Fruit fly (Drosophila melanogaster): ENCODE results near the gene CG16713.

The CG16713 gene

dm6 chr2L:3655698-3656105, 39.5 kb downstream of the CG16713 start (continued):
- TF ChIP-seq CG12155 (GFP tag; optimal IDR thresholded peaks at IDR 0.05) (peak; percentile 98), Hr51 (GFP tag; optimal IDR thresholded peaks at IDR 0.05) (peak; percentile 96 to 98), CG12744 (GFP tag; optimal IDR thresholded peaks at IDR 0.05) (peak; percentile 97), CG16815 (GFP tag; optimal IDR thresholded peaks at IDR 0.05) (peak; percentile 96), sr (GFP tag; IDR thresholded peaks at IDR 0.05) (peak; percentile 86), bab2 (GFP tag; optimal IDR thresholded peaks at IDR 0.05) (peak; percentile 98), br (optimal IDR thresholded peaks at IDR 0.05) (no peak), dmrt99B (tag; optimal IDR thresholded peaks at IDR 0.05) (peak; percentile 99), CG7928 (GFP tag; optimal IDR thresholded peaks at IDR 0.05) (peak; percentile 81), CG4854 (GFP tag; optimal IDR thresholded peaks at IDR 0.05) (peak; percentile 97), CG14667 (GFP tag; IDR thresholded peaks at IDR 0.05) (peak; percentile 97), phol (tag; optimal IDR thresholded peaks at IDR 0.05) (peak; percentile 98), CG11695 (GFP tag; IDR thresholded peaks at IDR 0.05) (peak; percentile 99), Six4 (GFP tag; optimal IDR thresholded peaks at IDR 0.05) (peak; percentile 98), tup (GFP tag; optimal IDR thresholded peaks at IDR 0.05) (peak; percentile 91), CG10565 (GFP tag; optimal IDR thresholded peaks at IDR 0.05) (peak; percentile 88), Gsc (GFP tag; IDR thresholded peaks at IDR 0.05) (peak; percentile 89; the same call in 1 of the 2 replicates), oc (tag; optimal IDR thresholded peaks at IDR 0.05) (peak; percentile 98), toy (GFP tag; IDR thresholded peaks at IDR 0.05) (peak; percentile 92), dpn (GFP tag; optimal IDR thresholded peaks at IDR 0.05) (peak; percentile 98 to 99), chm (GFP tag; IDR thresholded peaks at IDR 0.05) (peak; percentile 99), Hmx (GFP tag; optimal IDR thresholded peaks at IDR 0.05) (peak; percentile 95), sob (GFP tag; IDR thresholded peaks at IDR 0.05) (peak; percentile 98), ems (GFP tag; optimal IDR thresholded peaks at IDR 0.05) (peak; percentile 98), corto (GFP tag; optimal IDR thresholded peaks at IDR 0.05) (peak; percentile 98), gfzf (GFP tag; optimal IDR thresholded peaks at IDR 0.05) (peak; percentile 22), Hr78 (GFP tag; optimal IDR thresholded peaks at IDR 0.05) (peak in 1 of 2 experiments; percentile 93), prd (optimal IDR thresholded peaks at IDR 0.05) (no peak), prd (GFP tag; IDR thresholded peaks at IDR 0.05) (peak; percentile 98), CG16863 (GFP tag; optimal IDR thresholded peaks at IDR 0.05) (peak; percentile 98), CG7357 (GFP tag; IDR thresholded peaks at IDR 0.05) (peak; percentile 92), pros (GFP tag; optimal IDR thresholded peaks at IDR 0.05) (peak; percentile 88), vvl (GFP tag; IDR thresholded peaks at IDR 0.05) (peak; percentile 99), CG12236 (GFP tag; optimal IDR thresholded peaks at IDR 0.05) (peak; percentile 97), Dip3 (GFP tag; optimal IDR thresholded peaks at IDR 0.05) (peak; percentile 97), MTF-1 (GFP tag; optimal IDR thresholded peaks at IDR 0.05; ENCODE audit: borderline replicate concordance) (peak; percentile 95), ham (GFP tag; IDR thresholded peaks at IDR 0.05) (peak; percentile 94; the same call in 1 of the 2 replicates), emc (GFP tag; optimal IDR thresholded peaks at IDR 0.05) (peak; percentile 94), Side (GFP tag; optimal IDR thresholded peaks at IDR 0.05) (peak; percentile 99), CG4730 (GFP tag; IDR thresholded peaks at IDR 0.05) (peak; percentile 94), Hey (tag; optimal IDR thresholded peaks at IDR 0.05) (peak; percentile 92), Chrac-16 (GFP tag; optimal IDR thresholded peaks at IDR 0.05) (peak; percentile 98), Deaf1 (tag; optimal IDR thresholded peaks at IDR 0.05) (peak; percentile 87), CG3163 (GFP tag; optimal IDR thresholded peaks at IDR 0.05) (peak; percentile 94), odd (GFP tag; optimal IDR thresholded peaks at IDR 0.05) (peak; percentile 98), CG18599 (GFP tag; optimal IDR thresholded peaks at IDR 0.05) (peak; percentile 99), ci (GFP tag; IDR thresholded peaks at IDR 0.05) (peak; percentile 99), Camta (GFP tag; optimal IDR thresholded peaks at IDR 0.05) (peak; percentile 98), gcm2 (GFP tag; optimal IDR thresholded peaks at IDR 0.05) (peak; percentile 96), HHEX (GFP tag; optimal IDR thresholded peaks at IDR 0.05) (peak; percentile 98), YL-1 (GFP tag; optimal IDR thresholded peaks at IDR 0.05) (peak; percentile 91), CG8478 (optimal IDR thresholded peaks at IDR 0.05) (no peak)
